Fruit fly (Drosophila melanogaster) whole organism, adult: ENCODE results near the gene Tsp29Fb.
A peak's percentile ranks its signal among the peaks of the same experiment; 100 is the strongest.

ENCODE experiments used
- CG11617 ChIP-seq: fragments of 200-800 bp; sonication (Bioruptor generic); optimal IDR thresholded peaks from 2 replicates; lab custom pipeline; 2017; ENCODE audit warnings: mild to moderate bottlenecking, missing biosample characterization, missing genetic modification reagents, missing genetic modification characterization
- CG12768 ChIP-seq: fragments of 200-800 bp; sonication (Bioruptor generic); optimal IDR thresholded peaks from 2 replicates; lab custom pipeline; 2017; ENCODE audit warnings: missing biosample characterization, missing genetic modification characterization, mild to moderate bottlenecking, moderate library complexity, missing genetic modification reagents
- CG14711 ChIP-seq: fragments of 200-800 bp; sonication (Bioruptor generic); optimal IDR thresholded peaks from 2 replicates; lab custom pipeline; 2018; ENCODE audit warnings: missing biosample characterization, mild to moderate bottlenecking, missing genetic modification characterization, moderate library complexity
- CG1620 ChIP-seq: fragments of 200-800 bp; sonication (Bioruptor generic); optimal IDR thresholded peaks from 2 replicates; lab custom pipeline; 2016; ENCODE audit warnings: missing biosample characterization, missing genetic modification characterization
- CG33017 ChIP-seq: fragments of 200-800 bp; sonication (Bioruptor generic); optimal IDR thresholded peaks from 2 replicates; lab custom pipeline; 2018; ENCODE audit warnings: missing biosample characterization, mild to moderate bottlenecking, missing genetic modification characterization, moderate library complexity
- CG5204 ChIP-seq: fragments of 200-800 bp; sonication (Bioruptor generic); optimal IDR thresholded peaks from 2 replicates; lab custom pipeline; 2016; ENCODE audit warnings: missing biosample characterization, missing genetic modification characterization
- CG7045 ChIP-seq: fragments of 200-800 bp; sonication (Bioruptor generic); optimal IDR thresholded peaks from 2 replicates; lab custom pipeline; 2017; ENCODE audit warnings: missing biosample characterization, mild to moderate bottlenecking, missing genetic modification characterization
- CG7101 ChIP-seq: fragments of 200-800 bp; sonication (Bioruptor generic); optimal IDR thresholded peaks from 2 replicates; lab custom pipeline; 2018; ENCODE audit warnings: missing biosample characterization, mild to moderate bottlenecking, missing genetic modification characterization, moderate library complexity
- Clk ChIP-seq: fragments of 200-800 bp; sonication (Bioruptor generic); optimal IDR thresholded peaks from 2 replicates; lab custom pipeline; 2017; ENCODE audit warnings: missing biosample characterization, missing genetic modification characterization
- Crg-1 ChIP-seq: fragments of 200-800 bp; sonication (Bioruptor generic); optimal IDR thresholded peaks from 2 replicates; lab custom pipeline; 2016; ENCODE audit warnings: missing biosample characterization, missing genetic modification characterization
- Hr96 ChIP-seq: fragments of 200-800 bp; sonication (Bioruptor generic); optimal IDR thresholded peaks from 2 replicates; lab custom pipeline; 2016; ENCODE audit warnings: missing biosample characterization, missing genetic modification characterization
- Mnt ChIP-seq: fragments of 200-800 bp; sonication (Bioruptor generic); optimal IDR thresholded peaks from 2 replicates; lab custom pipeline; 2016; ENCODE audit warnings: missing biosample characterization, mild to moderate bottlenecking, missing genetic modification characterization
- bab1 ChIP-seq: fragments of 200-800 bp; sonication (Bioruptor generic); optimal IDR thresholded peaks from 3 replicates; lab custom pipeline; 2019; ENCODE audit warnings: missing biosample characterization, mild to moderate bottlenecking, missing genetic modification characterization, moderate library complexity
- cic ChIP-seq: fragments of 200-800 bp; sonication (Bioruptor generic); optimal IDR thresholded peaks from 2 replicates; lab custom pipeline; 2017; ENCODE audit warnings: missing biosample characterization, mild to moderate bottlenecking, missing genetic modification characterization, moderate library complexity
- cnc ChIP-seq, 2 experiments: fragments of >200 bp; optimal IDR thresholded peaks; 2 replicates each; lab custom pipeline; 2017
- kay ChIP-seq: fragments of 200-800 bp; sonication (Bioruptor generic); peaks from one replicate; lab custom pipeline; 2016; ENCODE audit warnings: missing biosample characterization, missing genetic modification characterization, borderline replicate concordance
- ovo ChIP-seq: fragments of 200-800 bp; sonication (Bioruptor generic); optimal IDR thresholded peaks from 2 replicates; lab custom pipeline; 2016; ENCODE audit warnings: missing biosample characterization, missing genetic modification characterization
- pad ChIP-seq: fragments of 200-800 bp; sonication (Bioruptor generic); optimal IDR thresholded peaks from 3 replicates; lab custom pipeline; 2017; ENCODE audit warnings: missing biosample characterization, missing genetic modification characterization, mild to moderate bottlenecking, moderate library complexity, missing genetic modification reagents
- tj ChIP-seq: fragments of 200-800 bp; sonication (Bioruptor generic); optimal IDR thresholded peaks from 3 replicates; lab custom pipeline; 2017; ENCODE audit warnings: missing biosample characterization, mild to moderate bottlenecking, missing genetic modification characterization, moderate library complexity
- toe ChIP-seq: fragments of 200-800 bp; sonication (Bioruptor generic); optimal IDR thresholded peaks from 2 replicates; lab custom pipeline; 2016; ENCODE audit warnings: missing biosample characterization, missing genetic modification characterization

Tsp29Fb gene

dm6 chr2L:8937003-8937402 lies at the start of gene Tsp29Fb:
Gene Tsp29Fb (plus strand): TSS chr2L:8937390.
- TF ChIP-seq bab1: no peak
- TF ChIP-seq CG1620: peak; percentile 35
- no peak for TF ChIP-seq kay (GFP tag; lab: Kevin White, UChicago)
- peak; percentile 82 for TF ChIP-seq toe (GFP tag; lab: Kevin White, UChicago)
- peak; percentile 90 for TF ChIP-seq CG12768 (GFP tag; lab: Kevin White, UChicago)
- TF ChIP-seq CG7045: peak; percentile 87
- TF ChIP-seq tj (GFP tag; lab: Kevin White, UChicago): peak; percentile 40
- peak; percentile 73 for TF ChIP-seq Clk
- TF ChIP-seq pad: peak; percentile 57
- TF ChIP-seq CG11617 (GFP tag; lab: Kevin White, UChicago): peak; percentile 88
- TF ChIP-seq ovo: peak; percentile 19
- peak; percentile 90 for TF ChIP-seq CG5204 (GFP tag; lab: Kevin White, UChicago)
- peak; percentile 81 for TF ChIP-seq Hr96 (GFP tag; lab: Kevin White, UChicago)
- TF ChIP-seq CG7101 (tag; lab: Kevin White, UChicago): peak; percentile 86
- peak; percentile 69 for TF ChIP-seq CG14711 (tag; lab: Kevin White, UChicago)
- TF ChIP-seq Mnt: peak; percentile 24
- no peak for TF ChIP-seq cnc (optimal IDR thresholded peaks at IDR 0.05; lab: Kevin White, UChicago)
- TF ChIP-seq Crg-1 (GFP tag; lab: Kevin White, UChicago): no peak
- TF ChIP-seq cic: no peak
- TF ChIP-seq CG33017: peak; percentile 89

DNA sequence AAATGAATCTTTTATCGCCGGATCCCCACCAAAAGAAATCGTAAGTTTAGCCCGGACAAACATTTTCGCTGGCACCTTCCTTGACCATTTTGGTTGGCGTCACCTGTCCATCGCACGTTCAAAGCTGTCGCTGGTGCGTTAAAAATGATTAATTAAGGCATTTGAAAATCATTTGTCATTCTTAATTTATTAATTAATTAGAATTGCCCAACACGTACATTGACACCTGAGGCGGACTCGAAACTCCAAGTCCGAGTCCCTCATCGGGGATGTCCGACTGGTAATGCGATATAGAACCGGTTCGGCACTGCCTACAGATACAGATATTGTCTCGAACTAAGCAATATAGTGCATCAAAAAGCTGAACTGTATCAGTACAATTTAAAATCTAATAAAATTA lies 49.0 kb upstream of the Tsp29Fb start:
- TF ChIP-seq tj (GFP tag; lab: Kevin White, UChicago) (no peak), CG33017 (no peak), bab1 (no peak)

- peak; percentile 7 for TF ChIP-seq bab1
- TF ChIP-seq Crg-1 (GFP tag; lab: Kevin White, UChicago): no peak
- no peak for TF ChIP-seq Hr96 (GFP tag; lab: Kevin White, UChicago)
- peak; percentile 4 for TF ChIP-seq toe (GFP tag; lab: Kevin White, UChicago)
Observed at dm6 chr2L:8888720-8889119, 48.5 kb upstream of the Tsp29Fb start.

DNA sequence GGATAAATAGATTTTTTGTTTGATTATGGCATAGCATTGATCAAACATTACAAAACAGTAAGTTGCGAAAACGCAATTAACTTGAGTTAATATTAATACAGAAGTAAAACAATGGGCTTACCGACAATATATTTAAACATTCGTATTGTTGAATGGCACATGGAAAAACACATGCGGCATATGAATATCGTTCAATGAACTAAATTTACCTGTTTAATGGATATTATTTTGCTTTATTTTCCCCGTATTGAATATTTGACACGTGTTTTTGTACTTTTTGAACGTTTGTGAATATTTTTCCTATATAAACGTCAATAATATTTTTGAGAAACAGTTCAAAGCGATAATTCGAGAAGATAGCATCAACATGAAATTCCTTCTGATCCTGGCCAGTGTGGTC lies 46.0 kb upstream of the Tsp29Fb start, which contains the start of gene CG42713:
Gene CG42713, plus strand, starts transcription at position 301 of the 400 bp plus-strand sequence.
- TF ChIP-seq Crg-1 (GFP tag; lab: Kevin White, UChicago) (no peak), CG14711 (tag; lab: Kevin White, UChicago) (no peak), CG33017 (no peak), cic (no peak), kay (GFP tag; lab: Kevin White, UChicago) (no peak), CG5204 (GFP tag; lab: Kevin White, UChicago) (no peak), CG1620 (no peak), CG12768 (GFP tag; lab: Kevin White, UChicago) (no peak), Mnt (no peak), pad (no peak), CG11617 (GFP tag; lab: Kevin White, UChicago) (no peak), CG7101 (tag; lab: Kevin White, UChicago) (no peak), Clk (no peak), ovo (no peak), cnc (optimal IDR thresholded peaks at IDR 0.05; lab: Kevin White, UChicago) (no peak), CG7045 (no peak), bab1 (no peak), tj (GFP tag; lab: Kevin White, UChicago) (no peak), Hr96 (GFP tag; lab: Kevin White, UChicago) (no peak), toe (GFP tag; lab: Kevin White, UChicago) (no peak)

DNA sequence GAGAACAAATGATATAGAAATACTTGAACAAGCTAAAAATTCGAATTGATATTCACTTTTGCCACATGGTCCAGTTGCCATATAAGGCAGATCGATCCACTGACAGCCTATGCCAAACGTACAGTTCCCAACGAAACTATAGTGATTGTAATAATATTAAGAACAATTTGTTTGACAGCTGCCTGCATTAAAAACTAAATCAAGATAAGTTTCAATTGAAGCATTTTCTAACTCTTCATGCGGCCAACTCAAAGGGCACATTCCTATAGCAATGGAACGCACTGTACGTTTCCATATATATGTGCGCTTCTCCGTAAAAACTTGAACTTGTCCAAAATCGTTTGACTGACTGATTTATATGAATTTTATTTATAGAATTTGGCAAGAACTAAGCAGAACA lies 43.0 kb upstream of the Tsp29Fb start:
- no peak for TF ChIP-seq kay (GFP tag; lab: Kevin White, UChicago)
- TF ChIP-seq bab1: no peak
- TF ChIP-seq Crg-1 (GFP tag; lab: Kevin White, UChicago): no peak
- no peak for TF ChIP-seq pad
- TF ChIP-seq Hr96 (GFP tag; lab: Kevin White, UChicago): no peak
- no peak for TF ChIP-seq CG7045
- no peak for TF ChIP-seq CG14711 (tag; lab: Kevin White, UChicago)
- TF ChIP-seq ovo: no peak
- TF ChIP-seq CG5204 (GFP tag; lab: Kevin White, UChicago): no peak
- TF ChIP-seq CG7101 (tag; lab: Kevin White, UChicago): no peak
- TF ChIP-seq CG1620: no peak
- TF ChIP-seq cnc (optimal IDR thresholded peaks at IDR 0.05; lab: Kevin White, UChicago): no peak
- no peak for TF ChIP-seq cic
- no peak for TF ChIP-seq CG33017
- TF ChIP-seq CG12768 (GFP tag; lab: Kevin White, UChicago): no peak

DNA sequence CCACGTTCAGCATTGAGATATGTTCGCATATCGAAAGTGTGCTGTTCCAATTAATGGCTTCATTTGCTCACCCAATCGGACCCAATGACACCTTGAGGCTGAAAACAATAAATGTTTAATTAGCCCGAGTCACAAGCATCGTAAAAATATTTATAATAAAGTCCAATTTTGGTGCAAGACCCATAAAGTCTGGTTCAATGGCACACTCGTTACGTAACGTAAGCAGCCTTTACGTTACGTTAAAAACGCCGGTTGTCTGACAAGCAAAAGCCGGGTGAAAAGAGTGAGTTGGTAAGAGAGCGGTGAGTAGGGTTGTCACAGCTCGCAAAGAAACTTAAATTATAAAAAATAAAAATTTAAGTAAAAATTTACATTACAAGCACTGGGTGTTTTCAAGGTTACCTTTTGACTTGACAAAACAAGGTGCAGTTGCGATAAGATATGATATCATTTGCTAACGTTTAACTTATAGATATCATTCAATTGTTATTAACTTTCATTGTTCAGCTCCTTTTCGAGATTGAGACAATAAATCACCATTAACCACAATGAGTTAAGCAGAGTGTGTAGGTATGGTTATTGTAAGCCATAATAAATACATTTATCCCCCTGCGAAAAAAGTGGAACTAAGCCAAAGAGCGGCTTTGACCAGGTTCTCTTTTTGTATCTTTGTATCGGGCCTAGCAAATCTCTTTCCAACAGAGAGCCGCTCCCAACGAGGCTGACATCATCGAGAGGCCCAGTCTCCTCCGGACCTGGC lies 39.1 kb upstream of the Tsp29Fb start:
- TF ChIP-seq CG5204 (GFP tag; lab: Kevin White, UChicago): peak; percentile 45
- peak; percentile 46 for TF ChIP-seq CG14711 (tag; lab: Kevin White, UChicago)
- peak; percentile 10 for TF ChIP-seq CG33017
- no peak for TF ChIP-seq CG7101 (tag; lab: Kevin White, UChicago)
- no peak for TF ChIP-seq ovo
